Fruit fly (Drosophila melanogaster) whole organism, prepupa: ENCODE data around the gene CG10898.

Experiments used
- CG11294 ChIP-seq: fragments of 200-800 bp; sonication (Bioruptor generic); IDR thresholded peaks from 2 replicates; pipeline ENCODE4 v1.3.6; 2022; ENCODE audit warnings: missing biosample characterization, missing genetic modification characterization
- CG15336 ChIP-seq: fragments of 200-800 bp; sonication (Bioruptor generic); IDR thresholded peaks from 2 replicates; pipeline ENCODE4 v1.3.6; 2022; ENCODE audit warnings: missing biosample characterization, missing genetic modification characterization
- CG32006 ChIP-seq: fragments of 200-800 bp; sonication (Bioruptor generic); optimal IDR thresholded peaks from 3 replicates; lab custom pipeline; 2017; ENCODE audit warnings: missing biosample characterization, mild to moderate bottlenecking, missing genetic modification characterization
- CG3919 ChIP-seq: fragments of 200-800 bp; sonication (Bioruptor generic); optimal IDR thresholded peaks from 3 replicates; lab custom pipeline; 2016; ENCODE audit warnings: missing biosample characterization, missing genetic modification characterization
- CG4318 ChIP-seq: fragments of 200-800 bp; sonication (Bioruptor generic); optimal IDR thresholded peaks from 3 replicates; lab custom pipeline; 2017; ENCODE audit warnings: missing biosample characterization, mild to moderate bottlenecking, missing genetic modification characterization
- CG6276 ChIP-seq: fragments of 200-800 bp; sonication (Bioruptor generic); optimal IDR thresholded peaks from 2 replicates; lab custom pipeline; 2017; ENCODE audit warnings: missing biosample characterization, mild to moderate bottlenecking, missing genetic modification characterization
- CG6792 ChIP-seq: fragments of 200-800 bp; sonication (Bioruptor generic); optimal IDR thresholded peaks from 3 replicates; lab custom pipeline; 2016; ENCODE audit warnings: missing biosample characterization, missing genetic modification characterization
- CG6854 ChIP-seq: fragments of 200-800 bp; sonication (Bioruptor generic); optimal IDR thresholded peaks from 2 replicates; lab custom pipeline; 2017; ENCODE audit warnings: missing biosample characterization, mild to moderate bottlenecking, missing genetic modification characterization
- CG7368 ChIP-seq: fragments of 200-800 bp; sonication (Bioruptor generic); optimal IDR thresholded peaks from 3 replicates; lab custom pipeline; 2016; ENCODE audit warnings: missing biosample characterization, missing genetic modification characterization
- CG8119 ChIP-seq: fragments of 200-800 bp; sonication (Bioruptor generic); IDR thresholded peaks from 3 replicates; pipeline ENCODE4 v1.3.6; 2022; ENCODE audit warnings: missing biosample characterization, missing genetic modification characterization
- CG8319 ChIP-seq: fragments of 200-800 bp; sonication (Bioruptor generic); optimal IDR thresholded peaks from 3 replicates; lab custom pipeline; 2016; ENCODE audit warnings: missing biosample characterization, missing genetic modification characterization
- CG9139 ChIP-seq: fragments of 200-800 bp; sonication (Bioruptor generic); optimal IDR thresholded peaks from 3 replicates; lab custom pipeline; 2017; ENCODE audit warnings: missing biosample characterization, mild to moderate bottlenecking, missing genetic modification characterization
- Eip78C ChIP-seq: fragments of 200-800 bp; sonication (Bioruptor generic); peaks from one replicate; lab custom pipeline; 2016; ENCODE audit warnings: missing biosample characterization, missing genetic modification characterization
- Hr4 ChIP-seq: fragments of 200-800 bp; sonication (Bioruptor generic); optimal IDR thresholded peaks from 3 replicates; lab custom pipeline; 2016; ENCODE audit warnings: missing biosample characterization, missing genetic modification characterization
- Sox102F ChIP-seq: fragments of 200-800 bp; sonication (Bioruptor generic); optimal IDR thresholded peaks from 2 replicates; lab custom pipeline; 2016; ENCODE audit warnings: missing biosample characterization, mild to moderate bottlenecking, missing genetic modification characterization
- Sox14 ChIP-seq: fragments of 200-800 bp; sonication (Bioruptor generic); optimal IDR thresholded peaks from 3 replicates; lab custom pipeline; 2016; ENCODE audit warnings: missing biosample characterization, missing genetic modification characterization
- Sox15 ChIP-seq: fragments of 200-800 bp; sonication (Bioruptor generic); optimal IDR thresholded peaks from 3 replicates; lab custom pipeline; 2016; ENCODE audit warnings: missing biosample characterization, missing genetic modification characterization
- achi ChIP-seq: fragments of 200-800 bp; sonication (Bioruptor generic); optimal IDR thresholded peaks from 3 replicates; lab custom pipeline; 2016; ENCODE audit warnings: missing biosample characterization, missing genetic modification characterization
- acj6 ChIP-seq: fragments of 200-800 bp; sonication (Bioruptor generic); optimal IDR thresholded peaks from 3 replicates; lab custom pipeline; 2016; ENCODE audit warnings: missing biosample characterization, missing genetic modification characterization
- dac ChIP-seq: fragments of 200-800 bp; sonication (Bioruptor generic); optimal IDR thresholded peaks from 2 replicates; lab custom pipeline; 2017; ENCODE audit warnings: missing biosample characterization, mild to moderate bottlenecking, missing genetic modification characterization
- eg ChIP-seq: fragments of 200-800 bp; sonication (Bioruptor generic); IDR thresholded peaks from 3 replicates; pipeline ENCODE4 v1.3.6; 2022; ENCODE audit warnings: missing biosample characterization, missing genetic modification characterization
- svp ChIP-seq: fragments of 200-800 bp; sonication (Bioruptor generic); peaks from one replicate; lab custom pipeline; 2016; ENCODE audit warnings: missing biosample characterization, missing genetic modification characterization

CG10898 gene

dm6 chr3R:11606679-11607078 is 49.1 kb downstream of the CG10898 start:
- TF ChIP-seq Sox15 (GFP tag; lab: Kevin White, UChicago), result no peak
- TF ChIP-seq CG15336 (GFP tag; lab: Robert Waterston, UW), result peak; percentile 62; the same call in 1 of the 2 replicates
- TF ChIP-seq CG6792 (GFP tag; lab: Kevin White, UChicago), result no peak
- peak; percentile 22 for TF ChIP-seq achi (GFP tag; lab: Kevin White, UChicago)
- no peak for TF ChIP-seq CG6854 (GFP tag; lab: Kevin White, UChicago)
- TF ChIP-seq dac, result peak; percentile 56
- no peak for TF ChIP-seq CG9139 (GFP tag; lab: Kevin White, UChicago)
- TF ChIP-seq CG7368 (GFP tag; lab: Kevin White, UChicago), result no peak
- TF ChIP-seq svp (GFP tag; lab: Kevin White, UChicago), result peak; percentile 12
- peak; percentile 73 for TF ChIP-seq CG8119 (GFP tag; lab: Robert Waterston, UW)
- TF ChIP-seq CG32006 (GFP tag; lab: Kevin White, UChicago), result peak; percentile 75
- TF ChIP-seq CG4318, result peak; percentile 36
- no peak for TF ChIP-seq CG8319 (GFP tag; lab: Kevin White, UChicago)
- TF ChIP-seq CG3919, result peak; percentile 24
- no peak for TF ChIP-seq Sox102F (GFP tag; lab: Kevin White, UChicago)
- TF ChIP-seq CG11294, result no peak
- peak; percentile 47 for TF ChIP-seq Hr4 (GFP tag; lab: Kevin White, UChicago)
- peak; percentile 8 for TF ChIP-seq acj6 (GFP tag; lab: Kevin White, UChicago)
- TF ChIP-seq Eip78C (GFP tag; lab: Kevin White, UChicago), result peak; percentile 44
- TF ChIP-seq eg (GFP tag; lab: Robert Waterston, UW), result peak; percentile 36; the same call in 1 of the 3 replicates
- no peak for TF ChIP-seq Sox14 (GFP tag; lab: Kevin White, UChicago)
- TF ChIP-seq CG6276, result peak; percentile 58
